Worm (Caenorhabditis elegans) whole organism, L1 larva: ENCODE measurements around the gene mgrn-1.

Experiments
- aha-1 ChIP-seq: fragments of 150-350 bp; optimal IDR thresholded peaks from 2 replicates; lab custom pipeline; 2014; ENCODE audit warnings: missing biosample characterization, missing genetic modification characterization
- egl-27 ChIP-seq, 2 experiments: fragments of 150-350 bp in 1 of 2; sonication (generic microtip); optimal IDR thresholded peaks; 3 replicates each; lab custom pipeline; 2017 to 2018; ENCODE audit warnings: missing biosample characterization in 2 of 2, missing genetic modification characterization in 2 of 2, missing genetic modification reagents in 2 of 2
- mep-1 ChIP-seq: fragments of 150-350 bp; optimal IDR thresholded peaks from 2 replicates; lab custom pipeline; 2014; ENCODE audit warnings: missing biosample characterization, missing genetic modification characterization
- pax-3 ChIP-seq: fragments of 200-800 bp; sonication (Bioruptor generic); optimal IDR thresholded peaks from 2 replicates; lab custom pipeline; 2018; ENCODE audit warnings: mild to moderate bottlenecking, missing genetic modification characterization, moderate library complexity, missing compliant biosample characterization

DNA sequence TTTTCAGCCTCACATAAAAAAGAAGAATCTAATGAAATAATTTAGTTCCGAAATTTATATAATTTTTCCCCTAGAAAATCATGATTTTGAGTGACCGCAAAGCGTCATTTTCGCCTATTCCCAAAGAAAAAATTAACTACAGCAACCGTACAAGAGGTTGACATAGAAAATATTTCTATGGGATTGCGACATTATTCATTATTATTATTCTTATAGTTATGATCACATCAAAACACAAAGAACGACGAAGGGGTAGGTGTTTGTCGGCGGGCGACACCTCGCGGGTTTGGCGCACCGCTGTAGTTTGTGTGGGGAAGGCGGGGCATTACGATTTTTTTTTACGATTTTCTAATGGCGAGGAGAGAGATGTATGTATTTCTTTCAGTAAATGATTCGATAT, 12.8 kb upstream of the mgrn-1 start:
- TF ChIP-seq egl-27 (tag; optimal IDR thresholded peaks at IDR 0.05; lab: Kevin White, UChicago): no peak
- TF ChIP-seq pax-3 (tag; lab: Kevin White, UChicago): no peak
- no peak for TF ChIP-seq aha-1 (tag; lab: Kevin White, UChicago)
- TF ChIP-seq mep-1 (tag; lab: Kevin White, UChicago): no peak
